Fruit fly (Drosophila melanogaster) whole organism, embryonic: Measurements from ENCODE around the gene ninaE.

Experiments used
- Antp ChIP-seq: fragments of 200-800 bp; sonication (Bioruptor generic); optimal IDR thresholded peaks from 3 replicates; lab custom pipeline; 2016; ENCODE audit warnings: missing biosample characterization, missing genetic modification characterization
- Atf3 ChIP-seq: fragments of 200-800 bp; sonication (Bioruptor generic); optimal IDR thresholded peaks from 3 replicates; lab custom pipeline; 2016; ENCODE audit warnings: missing biosample characterization, missing genetic modification characterization
- Bdp1 ChIP-seq: fragments of 200-800 bp; sonication (Bioruptor generic); optimal IDR thresholded peaks from 3 replicates; lab custom pipeline; 2016; ENCODE audit warnings: missing biosample characterization, missing genetic modification characterization
- CG10462 ChIP-seq: fragments of 200-800 bp; sonication (Bioruptor generic); optimal IDR thresholded peaks from 2 replicates; lab custom pipeline; 2016; ENCODE audit warnings: missing biosample characterization, missing genetic modification characterization
- CG10979 ChIP-seq: fragments of 200-800 bp; sonication (Bioruptor generic); optimal IDR thresholded peaks from 2 replicates; lab custom pipeline; 2018; ENCODE audit warnings: missing biosample characterization, mild to moderate bottlenecking, missing genetic modification characterization, moderate library complexity
- CG13424 ChIP-seq: fragments of 200-800 bp; sonication (Bioruptor generic); optimal IDR thresholded peaks from 2 replicates; lab custom pipeline; 2019; ENCODE audit warnings: missing biosample characterization, mild to moderate bottlenecking, missing genetic modification characterization, moderate library complexity
- CG14050 ChIP-seq: fragments of 200-800 bp; sonication (Bioruptor generic); IDR thresholded peaks from 3 replicates; pipeline ENCODE4 v1.3.6; 2022; ENCODE audit warnings: missing biosample characterization, missing genetic modification characterization
- CG14860 ChIP-seq: fragments of 200-800 bp; sonication (Bioruptor generic); IDR thresholded peaks from 3 replicates; pipeline ENCODE4 v1.3.6; 2022; ENCODE audit warnings: missing biosample characterization, missing genetic modification characterization; ENCODE audit not compliant: partially characterized antibody
- CG16813 ChIP-seq: fragments of 200-800 bp; sonication (Bioruptor generic); IDR thresholded peaks from 3 replicates; pipeline ENCODE4 v1.3.6; 2022; ENCODE audit warnings: missing biosample characterization, missing genetic modification characterization; ENCODE audit not compliant: partially characterized antibody
- CG16815 ChIP-seq: fragments of 200-800 bp; sonication (Bioruptor generic); optimal IDR thresholded peaks from 3 replicates; lab custom pipeline; 2017; ENCODE audit warnings: missing biosample characterization, mild to moderate bottlenecking, missing genetic modification characterization
- CG17361 ChIP-seq: fragments of 200-800 bp; sonication (Bioruptor generic); IDR thresholded peaks from 3 replicates; pipeline ENCODE4 v1.3.6; 2022; ENCODE audit warnings: missing biosample characterization, missing genetic modification characterization
- CG3065 ChIP-seq: fragments of 200-800 bp; sonication (Bioruptor generic); optimal IDR thresholded peaks from 2 replicates; lab custom pipeline; 2016; ENCODE audit warnings: missing biosample characterization, missing genetic modification characterization
- CG6654 ChIP-seq: fragments of 200-800 bp; sonication (Bioruptor generic); optimal IDR thresholded peaks from 2 replicates; lab custom pipeline; 2017; ENCODE audit warnings: missing biosample characterization, mild to moderate bottlenecking, missing genetic modification characterization
- CG6791 ChIP-seq: fragments of 200-800 bp; sonication (Bioruptor generic); IDR thresholded peaks from 3 replicates; pipeline ENCODE4 v1.3.6; 2022; ENCODE audit warnings: missing biosample characterization, missing genetic modification characterization; ENCODE audit not compliant: partially characterized antibody
- CG7357 ChIP-seq: fragments of 200-800 bp; sonication (Bioruptor generic); IDR thresholded peaks from 3 replicates; pipeline ENCODE4 v1.3.6; 2022; ENCODE audit warnings: missing biosample characterization, missing genetic modification characterization
- CG7987 ChIP-seq: fragments of 200-800 bp; sonication (Bioruptor generic); optimal IDR thresholded peaks from 2 replicates; lab custom pipeline; 2018; ENCODE audit warnings: missing biosample characterization, mild to moderate bottlenecking, missing genetic modification characterization, moderate library complexity
- CG8281 ChIP-seq: fragments of 200-800 bp; sonication (Bioruptor generic); optimal IDR thresholded peaks from 2 replicates; lab custom pipeline; 2018; ENCODE audit warnings: missing biosample characterization, mild to moderate bottlenecking, missing genetic modification characterization, moderate library complexity
- CG8359 ChIP-seq: fragments of 200-800 bp; sonication (Bioruptor generic); optimal IDR thresholded peaks from 2 replicates; lab custom pipeline; 2017; ENCODE audit warnings: missing biosample characterization, mild to moderate bottlenecking, missing genetic modification characterization, borderline replicate concordance
- CG8765 ChIP-seq: fragments of 200-800 bp; sonication (Bioruptor generic); IDR thresholded peaks from 2 replicates; pipeline ENCODE4 v1.3.6; 2022; ENCODE audit warnings: missing biosample characterization, missing genetic modification characterization
- CG9932 ChIP-seq: fragments of 200-800 bp; sonication (Bioruptor generic); IDR thresholded peaks from 2 replicates; pipeline ENCODE4 v1.3.6; 2022; ENCODE audit warnings: missing biosample characterization, missing genetic modification characterization
- CHES-1-like ChIP-seq: fragments of 200-800 bp; sonication (Bioruptor generic); optimal IDR thresholded peaks from 2 replicates; lab custom pipeline; 2016; ENCODE audit warnings: missing biosample characterization, missing genetic modification characterization
- Doc2 ChIP-seq: fragments of 200-800 bp; sonication (Bioruptor generic); IDR thresholded peaks from 2 replicates; pipeline ENCODE4 v1.3.6; 2022; ENCODE audit warnings: missing biosample characterization, missing genetic modification characterization
- Fer2 ChIP-seq: fragments of 200-800 bp; sonication (Bioruptor generic); optimal IDR thresholded peaks from 2 replicates; lab custom pipeline; 2018; ENCODE audit warnings: missing biosample characterization, mild to moderate bottlenecking, missing genetic modification characterization, moderate library complexity
- GATAe ChIP-seq: fragments of 200-800 bp; sonication (Bioruptor generic); conservative IDR thresholded peaks from 2 replicates; pipeline ENCODE4 v1.3.6; 2022; ENCODE audit warnings: missing biosample characterization, missing genetic modification characterization
- Gsc ChIP-seq: fragments of 200-800 bp; sonication (Bioruptor generic); IDR thresholded peaks from 2 replicates; pipeline ENCODE4 v1.3.6; 2022; ENCODE audit warnings: missing biosample characterization, missing genetic modification characterization
- H15 ChIP-seq: fragments of 200-800 bp; sonication (Bioruptor generic); IDR thresholded peaks from 3 replicates; pipeline ENCODE4 v1.3.6; 2022; ENCODE audit warnings: missing biosample characterization, missing genetic modification characterization
- Hand ChIP-seq: fragments of 200-800 bp; sonication (Bioruptor generic); optimal IDR thresholded peaks from 2 replicates; lab custom pipeline; 2017; ENCODE audit warnings: mild to moderate bottlenecking, missing biosample characterization, missing genetic modification reagents, missing genetic modification characterization
- HmgZ ChIP-seq: fragments of 200-800 bp; sonication (Bioruptor generic); optimal IDR thresholded peaks from 2 replicates; lab custom pipeline; 2018; ENCODE audit warnings: missing biosample characterization, mild to moderate bottlenecking, missing genetic modification characterization
- Mad ChIP-seq: fragments of 200-800 bp; sonication (Bioruptor generic); optimal IDR thresholded peaks from 2 replicates; lab custom pipeline; 2016; ENCODE audit warnings: missing biosample characterization, missing genetic modification characterization
- Nf-YB ChIP-seq: fragments of 200-800 bp; sonication (Bioruptor generic); optimal IDR thresholded peaks from 3 replicates; lab custom pipeline; 2019; ENCODE audit warnings: missing biosample characterization, mild to moderate bottlenecking, missing genetic modification characterization, moderate library complexity
- Optix ChIP-seq: fragments of 200-800 bp; sonication (Bioruptor generic); IDR thresholded peaks from 3 replicates; pipeline ENCODE4 v1.3.6; 2022; ENCODE audit warnings: missing biosample characterization, missing genetic modification characterization
- Poxn ChIP-seq: fragments of 200-800 bp; sonication (Bioruptor generic); IDR thresholded peaks from 2 replicates; pipeline ENCODE4 v1.3.6; 2022; ENCODE audit warnings: missing biosample characterization, missing genetic modification characterization
- Ptx1 ChIP-seq: fragments of 200-800 bp; sonication (Bioruptor generic); IDR thresholded peaks from 2 replicates; pipeline ENCODE4 v1.3.6; 2022; ENCODE audit warnings: missing biosample characterization, missing genetic modification characterization
- Rfx ChIP-seq: fragments of 200-800 bp; sonication (Bioruptor generic); IDR thresholded peaks from 2 replicates; pipeline ENCODE4 v1.3.6; 2022; ENCODE audit warnings: missing biosample characterization, missing genetic modification characterization
- Sox100B ChIP-seq: fragments of 200-800 bp; sonication (Bioruptor generic); optimal IDR thresholded peaks from 3 replicates; lab custom pipeline; 2018; ENCODE audit warnings: missing biosample characterization, mild to moderate bottlenecking, missing genetic modification characterization
- Tbp ChIP-seq: fragments of >200 bp; optimal IDR thresholded peaks from 2 replicates; lab custom pipeline; 2018; ENCODE audit warnings: missing biosample characterization, missing genetic modification characterization
- aop ChIP-seq: fragments of 200-800 bp; sonication (Bioruptor generic); IDR thresholded peaks from 2 replicates; pipeline ENCODE4 v1.3.6; 2022; ENCODE audit warnings: missing biosample characterization, missing genetic modification characterization
- ase ChIP-seq: fragments of 200-800 bp; sonication (Bioruptor generic); IDR thresholded peaks from 3 replicates; pipeline ENCODE4 v1.3.6; 2022; ENCODE audit warnings: missing biosample characterization, missing genetic modification characterization
- cad ChIP-seq: fragments of >200 bp; optimal IDR thresholded peaks from 2 replicates; lab custom pipeline; 2017; ENCODE audit warnings: missing biosample characterization, missing genetic modification characterization
- chinmo ChIP-seq: fragments of 200-800 bp; sonication (Bioruptor generic); IDR thresholded peaks from 4 replicates; pipeline ENCODE4 v1.3.6; 2022; ENCODE audit warnings: missing biosample characterization, missing genetic modification characterization; ENCODE audit not compliant: partially characterized antibody
- dpn ChIP-seq, 2 experiments: fragments of 200-800 bp; sonication (Bioruptor generic); optimal IDR thresholded peaks; 3 replicates each; lab custom pipeline; 2016; ENCODE audit warnings: missing biosample characterization in 2 of 2, missing genetic modification characterization in 2 of 2
- fru ChIP-seq: fragments of >200 bp; optimal IDR thresholded peaks from 2 replicates; lab custom pipeline; 2017
- gfzf ChIP-seq: fragments of 200-800 bp; sonication (Bioruptor generic); optimal IDR thresholded peaks from 2 replicates; lab custom pipeline; 2016; ENCODE audit warnings: missing biosample characterization, mild to moderate bottlenecking, missing genetic modification characterization, moderate library complexity
- gsb-n ChIP-seq: fragments of 200-800 bp; sonication (Bioruptor generic); optimal IDR thresholded peaks from 3 replicates; lab custom pipeline; 2018; ENCODE audit warnings: missing biosample characterization, mild to moderate bottlenecking, missing genetic modification characterization
- lilli ChIP-seq: fragments of 200-800 bp; sonication (Bioruptor generic); optimal IDR thresholded peaks from 3 replicates; lab custom pipeline; 2016; ENCODE audit warnings: missing biosample characterization, missing genetic modification characterization
- rib ChIP-seq: fragments of 200-800 bp; sonication (Bioruptor generic); IDR thresholded peaks from 2 replicates; pipeline ENCODE4 v1.3.6; 2022; ENCODE audit warnings: missing biosample characterization, missing genetic modification characterization
- schlank ChIP-seq: fragments of 200-800 bp; sonication (Bioruptor generic); optimal IDR thresholded peaks from 2 replicates; lab custom pipeline; 2018; ENCODE audit warnings: missing biosample characterization, mild to moderate bottlenecking, missing genetic modification characterization
- sd ChIP-seq: fragments of 200-800 bp; sonication (Bioruptor generic); optimal IDR thresholded peaks from 3 replicates; lab custom pipeline; 2018; ENCODE audit warnings: missing biosample characterization, mild to moderate bottlenecking, missing genetic modification characterization, moderate library complexity
- tna ChIP-seq: fragments of 200-800 bp; sonication (Bioruptor generic); IDR thresholded peaks from 2 replicates; pipeline ENCODE4 v1.3.6; 2022; ENCODE audit warnings: missing biosample characterization, missing genetic modification characterization; ENCODE audit not compliant: partially characterized antibody
- tx ChIP-seq: fragments of 200-800 bp; sonication (Bioruptor generic); optimal IDR thresholded peaks from 2 replicates; lab custom pipeline; 2016; ENCODE audit warnings: missing biosample characterization, missing genetic modification characterization
- yki ChIP-seq: fragments of >200 bp; optimal IDR thresholded peaks from 3 replicates; lab custom pipeline; 2018

ninaE gene

dm6 chr3R:19892046-19892445 is 4.0 kb upstream of the ninaE start (continued):
- TF ChIP-seq Bdp1 = peak; percentile 12
- peak; percentile 67; the same call in 2 of the 3 replicates for TF ChIP-seq CG7357 (GFP tag; lab: Robert Waterston, UW)
- TF ChIP-seq Fer2 = peak; percentile 17
- TF ChIP-seq yki (lab: Kevin White, UChicago) = no peak
- TF ChIP-seq fru (lab: Kevin White, UChicago) = no peak
- no peak for TF ChIP-seq CG3065 (GFP tag; lab: Kevin White, UChicago)
- no peak for TF ChIP-seq CG10462
- TF ChIP-seq CG14050 (GFP tag; lab: Robert Waterston, UW) = peak; percentile 38; the same call in 1 of the 3 replicates
- TF ChIP-seq schlank = peak; percentile 27
- TF ChIP-seq GATAe = 0 out of 2 replicates have a peak, but pooled peaks have one; percentile 27
- 0 out of 2 replicates have a peak, but pooled peaks have one; percentile 47 for TF ChIP-seq rib (GFP tag; lab: Robert Waterston, UW)
- no peak for TF ChIP-seq Tbp
- peak; percentile 67 for TF ChIP-seq CG10979
- 0 out of 2 replicates have a peak, but pooled peaks have one; percentile 14 for TF ChIP-seq Poxn (GFP tag; lab: Robert Waterston, UW)
- no peak for TF ChIP-seq aop (GFP tag; lab: Robert Waterston, UW)
- peak; percentile 54 to 70 for TF ChIP-seq dpn (GFP tag; optimal IDR thresholded peaks at IDR 0.05; lab: Kevin White, UChicago)
- TF ChIP-seq CG14860 (GFP tag; lab: Robert Waterston, UW) = peak; percentile 47; the same call in 1 of the 3 replicates
- TF ChIP-seq Nf-YB (GFP tag; lab: Kevin White, UChicago) = no peak
- peak; percentile 50 for TF ChIP-seq CG8281
- TF ChIP-seq chinmo = no peak
- TF ChIP-seq CG17361 (GFP tag; lab: Robert Waterston, UW) = peak; percentile 84
- TF ChIP-seq Doc2 (GFP tag; lab: Robert Waterston, UW) = no peak
- TF ChIP-seq CG8359 (GFP tag; lab: Kevin White, UChicago) = peak; percentile 45
- no peak for TF ChIP-seq gfzf (GFP tag; lab: Kevin White, UChicago)
- TF ChIP-seq Optix (GFP tag; lab: Robert Waterston, UW) = peak; percentile 71
- peak; percentile 32 for TF ChIP-seq Atf3
- peak; percentile 85 for TF ChIP-seq Rfx
- peak; percentile 68 for TF ChIP-seq H15 (GFP tag; lab: Robert Waterston, UW)
- peak; percentile 87 for TF ChIP-seq Ptx1 (GFP tag; lab: Robert Waterston, UW)
- peak; percentile 42 for TF ChIP-seq CG6654 (GFP tag; lab: Kevin White, UChicago)
- TF ChIP-seq lilli = peak; percentile 75
- peak; percentile 22 for TF ChIP-seq HmgZ (tag; lab: Kevin White, UChicago)
- no peak for TF ChIP-seq Hand (GFP tag; lab: Kevin White, UChicago)
- peak; percentile 85 for TF ChIP-seq Antp (GFP tag; lab: Kevin White, UChicago)
- TF ChIP-seq CG6791 (GFP tag; lab: Robert Waterston, UW) = no peak
- TF ChIP-seq CG13424 (tag; lab: Kevin White, UChicago) = peak; percentile 68
- peak; percentile 34; the same call in 1 of the 3 replicates for TF ChIP-seq ase
- TF ChIP-seq sd = peak; percentile 46
- no peak for TF ChIP-seq tna (GFP tag; lab: Robert Waterston, UW)
- TF ChIP-seq cad (GFP tag; lab: Kevin White, UChicago) = no peak
- TF ChIP-seq Sox100B (GFP tag; lab: Kevin White, UChicago) = peak; percentile 51
- peak; percentile 48 for TF ChIP-seq gsb-n (tag; lab: Kevin White, UChicago)
- peak; percentile 59 for TF ChIP-seq Gsc (GFP tag; lab: Robert Waterston, UW)
- peak; percentile 40 for TF ChIP-seq CHES-1-like
- peak; percentile 42 for TF ChIP-seq tx (GFP tag; lab: Kevin White, UChicago)
- TF ChIP-seq Mad = peak; percentile 29
- peak; percentile 50 for TF ChIP-seq CG16815 (GFP tag; lab: Kevin White, UChicago)
- no peak for TF ChIP-seq CG16813 (GFP tag; lab: Robert Waterston, UW)
- no peak for TF ChIP-seq CG8765
- TF ChIP-seq CG7987 (GFP tag; lab: Kevin White, UChicago) = peak; percentile 37
- peak; percentile 78 for TF ChIP-seq CG9932
